Worm (Caenorhabditis elegans): ENCODE results near the gene T08D2.8.
"Not testable (repeated sequence)": the region's sequence is repeated elsewhere in the genome, so short reads cannot be mapped to it uniquely, and the experiment has no call there.

Gene T08D2.8

ce11 chrX:215488-215887, 22.9 kb downstream of the T08D2.8 start, which contains the start of gene set-28:
set-28 (minus strand) TSS chrX:215588.
- not testable (repeated sequence) for TF ChIP-seq klf-2 (GFP tag; conservative IDR thresholded peaks at IDR 0.05); ztf-29 (GFP tag; IDR thresholded peaks at IDR 0.05); T22C8.4 (GFP tag; IDR thresholded peaks at IDR 0.05)

DNA sequence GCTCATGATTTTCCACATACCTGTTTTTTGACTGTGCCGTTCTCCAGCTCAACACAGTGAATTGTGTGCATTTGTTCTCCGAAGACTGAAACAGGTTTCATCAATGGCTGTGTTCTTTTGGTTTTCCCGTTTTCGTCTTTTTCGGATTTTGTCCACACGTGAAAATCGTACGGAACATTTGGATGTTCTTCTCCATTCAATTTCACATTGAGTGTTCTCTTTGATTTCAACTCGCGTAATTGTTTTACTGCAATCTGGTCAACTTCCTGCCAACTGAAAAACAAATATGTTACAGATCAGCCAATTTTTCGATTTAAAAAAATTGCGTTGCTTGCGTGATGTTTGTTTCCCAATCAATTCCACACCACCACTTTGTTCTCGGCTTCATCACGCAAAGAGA, 36.7 kb downstream of the T08D2.8 start, which contains the start of gene AC8.3:
Gene AC8.3, minus strand, starts transcription at position 101 of the 400 bp plus-strand sequence.
- TF ChIP-seq ztf-29 (GFP tag; IDR thresholded peaks at IDR 0.05); T22C8.4 (GFP tag; IDR thresholded peaks at IDR 0.05); cog-1 (tag; optimal IDR thresholded peaks at IDR 0.05): not testable (repeated sequence)

ce11 chrX:239077-239476, 46.4 kb downstream of the T08D2.8 start, which contains the start of gene AC8.10:
AC8.10 (minus strand) TSS chrX:239177.
- TF ChIP-seq cog-1 (tag; optimal IDR thresholded peaks at IDR 0.05); ztf-23 (GFP tag; IDR thresholded peaks at IDR 0.05); med-1 (GFP tag; optimal IDR thresholded peaks at IDR 0.05; ENCODE audit: insufficient read depth): not testable (repeated sequence)
